Fruit fly (Drosophila melanogaster): ENCODE results near the gene CG33644.
A peak's percentile ranks its signal among the peaks of the same experiment; 100 is the strongest.

CG33644 gene

dm6 chr2L:13514945-13515687, 16.8 kb upstream of the CG33644 start:
- TF ChIP-seq CG12768 (GFP tag; optimal IDR thresholded peaks at IDR 0.05) (no peak), CG33017 (tag; optimal IDR thresholded peaks at IDR 0.05) (no peak), CG14711 (tag; optimal IDR thresholded peaks at IDR 0.05) (peak; percentile 3)

dm6 chr2L:13515688-13516037, 16.2 kb upstream of the CG33644 start:
- TF ChIP-seq Crg-1 (GFP tag; optimal IDR thresholded peaks at IDR 0.05) (no peak), kay (GFP tag; ENCODE audit: borderline replicate concordance) (peak; percentile 88)

dm6 chr2L:13521807-13522206, 10.1 kb upstream of the CG33644 start:
- TF ChIP-seq tj (GFP tag; optimal IDR thresholded peaks at IDR 0.05) (no peak), CG33017 (tag; optimal IDR thresholded peaks at IDR 0.05) (no peak), CG11617 (GFP tag; optimal IDR thresholded peaks at IDR 0.05) (no peak), Mnt (GFP tag; optimal IDR thresholded peaks at IDR 0.05) (no peak), cnc (optimal IDR thresholded peaks at IDR 0.05) (no peak), CG5204 (GFP tag; optimal IDR thresholded peaks at IDR 0.05) (no peak), Hr96 (GFP tag; optimal IDR thresholded peaks at IDR 0.05) (no peak), toe (GFP tag; optimal IDR thresholded peaks at IDR 0.05) (no peak), Clk (GFP tag; optimal IDR thresholded peaks at IDR 0.05) (no peak), CG7101 (tag; optimal IDR thresholded peaks at IDR 0.05) (no peak), CG1620 (GFP tag; optimal IDR thresholded peaks at IDR 0.05) (no peak), ovo (GFP tag; optimal IDR thresholded peaks at IDR 0.05) (no peak), CG12768 (GFP tag; optimal IDR thresholded peaks at IDR 0.05) (no peak)

dm6 chr2L:13527541-13527940, 4.3 kb upstream of the CG33644 start, which contains the start of gene CG33640:
TSS of gene CG33640 (plus strand) at chr2L:13527841.
- TF ChIP-seq CG1620 (GFP tag; optimal IDR thresholded peaks at IDR 0.05) (no peak), CG14711 (tag; optimal IDR thresholded peaks at IDR 0.05) (no peak), kay (GFP tag; ENCODE audit: borderline replicate concordance) (no peak), CG33017 (tag; optimal IDR thresholded peaks at IDR 0.05) (no peak), CG5204 (GFP tag; optimal IDR thresholded peaks at IDR 0.05) (no peak), CG12768 (GFP tag; optimal IDR thresholded peaks at IDR 0.05) (no peak), ovo (GFP tag; optimal IDR thresholded peaks at IDR 0.05) (no peak)

- TF ChIP-seq Hr96 (GFP tag; optimal IDR thresholded peaks at IDR 0.05) = no peak
- TF ChIP-seq CG1620 (GFP tag; optimal IDR thresholded peaks at IDR 0.05) = no peak
- TF ChIP-seq CG7101 (tag; optimal IDR thresholded peaks at IDR 0.05) = no peak
- no peak for TF ChIP-seq CG14711 (tag; optimal IDR thresholded peaks at IDR 0.05)
- TF ChIP-seq cic (GFP tag; optimal IDR thresholded peaks at IDR 0.05) = no peak
- no peak for TF ChIP-seq CG33017 (tag; optimal IDR thresholded peaks at IDR 0.05)
- TF ChIP-seq CG12768 (GFP tag; optimal IDR thresholded peaks at IDR 0.05) = no peak
- no peak for TF ChIP-seq kay (GFP tag; ENCODE audit: borderline replicate concordance)
- TF ChIP-seq cnc (optimal IDR thresholded peaks at IDR 0.05) = no peak
Measured at dm6 chr2L:13528742-13529141, 3.1 kb upstream of the CG33644 start, which contains the start of gene CG33641. TSS of gene CG33641 (plus strand) at chr2L:13529042.

- TF ChIP-seq cic (GFP tag; optimal IDR thresholded peaks at IDR 0.05) = no peak
- no peak for TF ChIP-seq Crg-1 (GFP tag; optimal IDR thresholded peaks at IDR 0.05)
- no peak for TF ChIP-seq Mnt (GFP tag; optimal IDR thresholded peaks at IDR 0.05)
- no peak for TF ChIP-seq Hr96 (GFP tag; optimal IDR thresholded peaks at IDR 0.05)
Measured at dm6 chr2L:13529675-13530074, 2.2 kb upstream of the CG33644 start, which contains the start of gene CG33642. TSS of gene CG33642 (plus strand) at chr2L:13529975.

- TF ChIP-seq kay (GFP tag; ENCODE audit: borderline replicate concordance) (no peak), bab1 (GFP tag; optimal IDR thresholded peaks at IDR 0.05) (no peak), Clk (GFP tag; optimal IDR thresholded peaks at IDR 0.05) (no peak), Mnt (GFP tag; optimal IDR thresholded peaks at IDR 0.05) (no peak), CG1620 (GFP tag; optimal IDR thresholded peaks at IDR 0.05) (no peak), Hr96 (GFP tag; optimal IDR thresholded peaks at IDR 0.05) (no peak)
Measured at dm6 chr2L:13530774-13531173, 1.1 kb upstream of the CG33644 start, which contains the start of gene CG33643. TSS of gene CG33643 (plus strand) at chr2L:13531074.

dm6 chr2L:13532524-13532923, 639 bp downstream of the CG33644 start, which contains the start of gene CG33645:
TSS of gene CG33645 (plus strand) at chr2L:13532824.
- no peak for TF ChIP-seq CG33017 (tag; optimal IDR thresholded peaks at IDR 0.05)
- no peak for TF ChIP-seq Clk (GFP tag; optimal IDR thresholded peaks at IDR 0.05)
- TF ChIP-seq Hr96 (GFP tag; optimal IDR thresholded peaks at IDR 0.05) = no peak
- TF ChIP-seq toe (GFP tag; optimal IDR thresholded peaks at IDR 0.05) = no peak
- TF ChIP-seq CG7101 (tag; optimal IDR thresholded peaks at IDR 0.05) = no peak
- TF ChIP-seq tj (GFP tag; optimal IDR thresholded peaks at IDR 0.05) = no peak
- no peak for TF ChIP-seq CG14711 (tag; optimal IDR thresholded peaks at IDR 0.05)
- TF ChIP-seq Mnt (GFP tag; optimal IDR thresholded peaks at IDR 0.05) = no peak
- no peak for TF ChIP-seq pad (GFP tag; optimal IDR thresholded peaks at IDR 0.05)
- TF ChIP-seq bab1 (GFP tag; optimal IDR thresholded peaks at IDR 0.05) = no peak
- TF ChIP-seq cic (GFP tag; optimal IDR thresholded peaks at IDR 0.05) = no peak
- TF ChIP-seq cnc (optimal IDR thresholded peaks at IDR 0.05) = no peak
